Fruit fly (Drosophila melanogaster): ENCODE measurements around the gene verm.
A peak's percentile ranks its signal among the peaks of the same experiment; 100 is the strongest.

The verm gene

DNA sequence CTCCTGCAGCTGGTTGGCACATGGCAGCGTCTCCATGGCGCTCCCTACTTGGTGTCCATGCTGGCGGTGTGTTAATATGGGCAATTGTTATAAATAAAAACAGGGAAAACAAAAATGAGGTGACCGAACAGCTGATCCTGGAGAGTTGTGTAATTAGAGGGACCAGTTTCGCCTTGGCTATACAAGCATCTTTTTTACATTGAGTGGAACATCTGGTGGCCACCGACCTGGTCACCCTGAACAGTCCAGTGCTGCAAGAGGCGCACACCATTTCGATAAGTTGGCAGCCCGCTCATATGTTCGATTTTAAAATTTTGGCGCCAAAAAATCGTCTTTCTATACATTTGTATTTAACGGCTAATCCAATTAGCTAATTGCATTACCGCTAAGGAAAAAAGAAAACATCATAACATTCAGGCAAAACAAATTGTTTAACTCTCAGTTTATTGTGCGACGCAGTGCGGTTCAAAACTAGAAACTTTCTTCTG lies 7.8 kb downstream of the verm start, which contains the start of the genes CG8765 and Gbeta76C (continued):
- TF ChIP-seq vvl (GFP tag; IDR thresholded peaks at IDR 0.05) (peak; percentile 60), Max (GFP tag; optimal IDR thresholded peaks at IDR 0.05) (peak; percentile 19), Rx (GFP tag; IDR thresholded peaks at IDR 0.05) (no peak), Dll (GFP tag; IDR thresholded peaks at IDR 0.05; ENCODE audit: partially characterized antibody) (peak; percentile 57; the same call in 2 of the 4 replicates), MBD-R2 (GFP tag; IDR thresholded peaks at IDR 0.05) (peak; percentile 96), Tbp (GFP tag; optimal IDR thresholded peaks at IDR 0.05) (no peak), CG2678 (tag; optimal IDR thresholded peaks at IDR 0.05) (no peak), hbn (GFP tag; IDR thresholded peaks at IDR 0.05; ENCODE audit: partially characterized antibody) (no peak), yki (optimal IDR thresholded peaks at IDR 0.05) (no peak), gce (GFP tag; IDR thresholded peaks at IDR 0.05) (no peak), Sry-β (GFP tag; optimal IDR thresholded peaks at IDR 0.05) (no peak), cas (GFP tag; IDR thresholded peaks at IDR 0.05) (0 out of 2 replicates have a peak, but pooled peaks have one; percentile 20), psq (GFP tag; optimal IDR thresholded peaks at IDR 0.05) (no peak), tll (GFP tag; optimal IDR thresholded peaks at IDR 0.05) (peak in 1 of 2 experiments; percentile 1), knrl (GFP tag; IDR thresholded peaks at IDR 0.05; ENCODE audit: partially characterized antibody) (peak; percentile 55; the same call in 1 of the 3 replicates), sd (tag; optimal IDR thresholded peaks at IDR 0.05) (no peak), tup (GFP tag; optimal IDR thresholded peaks at IDR 0.05) (no peak), CG12659 (GFP tag; optimal IDR thresholded peaks at IDR 0.05) (peak; percentile 74), mirr (GFP tag; optimal IDR thresholded peaks at IDR 0.05) (no peak), Fer2 (tag; optimal IDR thresholded peaks at IDR 0.05) (no peak), NK7.1 (GFP tag; optimal IDR thresholded peaks at IDR 0.05) (no peak), zen (tag; optimal IDR thresholded peaks at IDR 0.05) (peak; percentile 66), Lpt (GFP tag; optimal IDR thresholded peaks at IDR 0.05) (no peak), CG10565 (GFP tag; optimal IDR thresholded peaks at IDR 0.05) (no peak), ttk (GFP tag; IDR thresholded peaks at IDR 0.05) (no peak), kah (GFP tag; optimal IDR thresholded peaks at IDR 0.05) (no peak), disco-r (GFP tag; optimal IDR thresholded peaks at IDR 0.05) (no peak), usp (GFP tag; optimal IDR thresholded peaks at IDR 0.05) (no peak), cad (GFP tag; optimal IDR thresholded peaks at IDR 0.05) (no peak), CG14710 (tag; optimal IDR thresholded peaks at IDR 0.05) (peak; percentile 65), oc (tag; optimal IDR thresholded peaks at IDR 0.05) (peak; percentile 22), CG3407 (GFP tag; optimal IDR thresholded peaks at IDR 0.05) (no peak), lab (GFP tag; optimal IDR thresholded peaks at IDR 0.05) (no peak), Stat92E (GFP tag; optimal IDR thresholded peaks at IDR 0.05) (peak in 1 of 3 experiments; percentile 77), abd-A (tag; optimal IDR thresholded peaks at IDR 0.05) (no peak), h (optimal IDR thresholded peaks at IDR 0.05) (no peak), z (GFP tag; IDR thresholded peaks at IDR 0.05) (peak; percentile 27; the same call in 1 of the 3 replicates), prd (optimal IDR thresholded peaks at IDR 0.05) (no peak), prd (GFP tag; IDR thresholded peaks at IDR 0.05) (no peak), Hr39 (optimal IDR thresholded peaks at IDR 0.05) (no peak), CG7963 (GFP tag; IDR thresholded peaks at IDR 0.05; ENCODE audit: partially characterized antibody) (no peak), CG11695 (GFP tag; IDR thresholded peaks at IDR 0.05) (no peak), Xbp1 (GFP tag; optimal IDR thresholded peaks at IDR 0.05) (peak; percentile 55), Atf-2 (GFP tag; optimal IDR thresholded peaks at IDR 0.05) (no peak), wek (GFP tag; optimal IDR thresholded peaks at IDR 0.05) (no peak), CG1792 (GFP tag; optimal IDR thresholded peaks at IDR 0.05) (peak; percentile 20), CG11504 (tag; optimal IDR thresholded peaks at IDR 0.05) (no peak), CG12299 (tag; optimal IDR thresholded peaks at IDR 0.05) (no peak), Pdp1 (GFP tag; optimal IDR thresholded peaks at IDR 0.05) (peak; percentile 18 to 95), CG15269 (tag; optimal IDR thresholded peaks at IDR 0.05) (no peak), C15 (GFP tag; IDR thresholded peaks at IDR 0.05) (no peak)

Data from whole organism, embryonic.